Fruit fly (Drosophila melanogaster) whole organism, wandering third instar larva: Measurements from ENCODE around the gene mab-21.

Experiments used
- Abd-B ChIP-seq: fragments of >200 bp; optimal IDR thresholded peaks from 2 replicates; lab custom pipeline; 2017; ENCODE audit warnings: missing biosample characterization, missing genetic modification characterization
- CG32264 ChIP-seq: fragments of 200-800 bp; sonication (Bioruptor generic); optimal IDR thresholded peaks from 2 replicates; lab custom pipeline; 2016; ENCODE audit warnings: missing biosample characterization, missing genetic modification characterization
- CG9705 ChIP-seq: fragments of 200-800 bp; sonication (Bioruptor generic); optimal IDR thresholded peaks from 2 replicates; lab custom pipeline; 2018; ENCODE audit warnings: missing biosample characterization, mild to moderate bottlenecking, missing genetic modification characterization
- CrebA ChIP-seq: fragments of 200-800 bp; sonication (Bioruptor generic); optimal IDR thresholded peaks from 2 replicates; lab custom pipeline; 2016; ENCODE audit warnings: missing biosample characterization, mild to moderate bottlenecking, missing genetic modification characterization, borderline replicate concordance
- Dfd ChIP-seq: fragments of >200 bp; optimal IDR thresholded peaks from 2 replicates; lab custom pipeline; 2017; ENCODE audit warnings: missing biosample characterization, missing genetic modification characterization
- Dif ChIP-seq: fragments of 200-275, 200-300 bp; sonication (Bioruptor generic); optimal IDR thresholded peaks from 2 replicates; lab custom pipeline; 2018; ENCODE audit warnings: missing biosample characterization, missing genetic modification characterization; ENCODE audit not compliant: partially characterized antibody
- GATAd ChIP-seq: sonication (Bioruptor generic); optimal IDR thresholded peaks from 2 replicates; lab custom pipeline; 2016; ENCODE audit warnings: missing biosample characterization, missing genetic modification characterization
- HLH106 ChIP-seq: fragments of 200-800 bp; optimal IDR thresholded peaks from 3 replicates; lab custom pipeline; 2019; ENCODE audit warnings: missing biosample characterization, mild to moderate bottlenecking, missing genetic modification characterization, moderate library complexity
- Hnf4 ChIP-seq: fragments of 200-800 bp; sonication (Bioruptor generic); optimal IDR thresholded peaks from 2 replicates; lab custom pipeline; 2016; ENCODE audit warnings: missing biosample characterization, mild to moderate bottlenecking, missing genetic modification characterization
- Hr78 ChIP-seq: fragments of >200 bp; optimal IDR thresholded peaks from 2 replicates; lab custom pipeline; 2017; ENCODE audit warnings: missing biosample characterization, missing genetic modification characterization
- Hr83 ChIP-seq: fragments of 200-300 bp; sonication (Bioruptor generic); optimal IDR thresholded peaks from 2 replicates; lab custom pipeline; 2016; ENCODE audit warnings: missing biosample characterization, mild to moderate bottlenecking, missing genetic modification characterization, moderate library complexity; ENCODE audit not compliant: poor library complexity, severe bottlenecking
- Mio ChIP-seq: sonication (Bioruptor generic); optimal IDR thresholded peaks from 2 replicates; lab custom pipeline; 2016; ENCODE audit warnings: missing biosample characterization, missing genetic modification characterization
- Myc ChIP-seq: fragments of >200 bp; optimal IDR thresholded peaks from 2 replicates; lab custom pipeline; 2017
- N ChIP-seq: fragments of >200 bp; optimal IDR thresholded peaks from 2 replicates; lab custom pipeline; 2018; ENCODE audit warnings: missing biosample characterization, missing external identifiers, missing genetic modification characterization
- OdsH ChIP-seq: fragments of 200-800 bp; sonication (Bioruptor generic); optimal IDR thresholded peaks from 2 replicates; lab custom pipeline; 2016; ENCODE audit warnings: missing biosample characterization, mild to moderate bottlenecking, missing genetic modification characterization
- Rel ChIP-seq, 2 experiments: fragments of 200-800 bp; sonication (Bioruptor generic) in 1 of 2; optimal IDR thresholded peaks; 2 replicates in 1 of 2; 3 replicates in 1 of 2; lab custom pipeline; 2016 to 2019; ENCODE audit warnings: mild to moderate bottlenecking in 2 of 2, missing biosample characterization in 2 of 2, missing genetic modification characterization in 2 of 2, moderate library complexity in 1 of 2
- Sp1 ChIP-seq: fragments of 200-800 bp; sonication (Bioruptor generic); optimal IDR thresholded peaks from 3 replicates; lab custom pipeline; 2019; ENCODE audit warnings: missing biosample characterization, mild to moderate bottlenecking, missing genetic modification characterization, moderate library complexity
- Vsx2 ChIP-seq: fragments of 200-300, 225-300 bp; sonication (Bioruptor generic); optimal IDR thresholded peaks from 2 replicates; lab custom pipeline; 2018; ENCODE audit warnings: missing biosample characterization, missing genetic modification characterization; ENCODE audit not compliant: partially characterized antibody
- br ChIP-seq: fragments of 200-800 bp; sonication (Bioruptor generic); optimal IDR thresholded peaks from 2 replicates; lab custom pipeline; 2016; ENCODE audit warnings: missing biosample characterization, missing genetic modification characterization
- brk ChIP-seq: fragments of 200-800 bp; sonication (Bioruptor generic); optimal IDR thresholded peaks from 2 replicates; lab custom pipeline; 2016; ENCODE audit warnings: missing biosample characterization, mild to moderate bottlenecking, missing genetic modification characterization
- dl ChIP-seq, 2 experiments: fragments of 175-275, 200-275 bp in 1 of 2; fragments of 200-275 bp in 1 of 2; sonication (Bioruptor generic); optimal IDR thresholded peaks; lab custom pipeline; 2018; ENCODE audit warnings: mild to moderate bottlenecking in 2 of 2, missing biosample characterization in 2 of 2, missing genetic modification characterization in 2 of 2, moderate library complexity in 2 of 2; ENCODE audit not compliant: partially characterized antibody in 2 of 2, insufficient read depth in 1 of 2
- dmrt93B ChIP-seq: fragments of 200-800 bp; sonication (Bioruptor generic); optimal IDR thresholded peaks from 2 replicates; lab custom pipeline; 2018; ENCODE audit warnings: missing biosample characterization, mild to moderate bottlenecking, missing genetic modification characterization
- dsf ChIP-seq: sonication (Bioruptor generic); optimal IDR thresholded peaks from 2 replicates; lab custom pipeline; 2016; ENCODE audit warnings: missing biosample characterization, missing genetic modification characterization, borderline replicate concordance
- ey ChIP-seq: fragments of 200-800 bp; sonication (Bioruptor generic); optimal IDR thresholded peaks from 2 replicates; lab custom pipeline; 2016; ENCODE audit warnings: missing biosample characterization, missing genetic modification characterization
- foxo ChIP-seq, 2 experiments: fragments of 200-800 bp; sonication (Bioruptor generic); optimal IDR thresholded peaks; 2 replicates in 1 of 2; 3 replicates in 1 of 2; lab custom pipeline; 2016 to 2017; ENCODE audit warnings: missing biosample characterization in 2 of 2, missing genetic modification characterization in 2 of 2
- fru ChIP-seq: fragments of 200-800 bp; sonication (Bioruptor generic); optimal IDR thresholded peaks from 3 replicates; lab custom pipeline; 2016; ENCODE audit warnings: missing biosample characterization, mild to moderate bottlenecking, missing genetic modification characterization
- h ChIP-seq: fragments of 200-800 bp; sonication (Bioruptor generic); optimal IDR thresholded peaks from 3 replicates; lab custom pipeline; 2016; ENCODE audit warnings: missing biosample characterization, mild to moderate bottlenecking, missing genetic modification characterization
- jim ChIP-seq: fragments of 175-275, 200-325 bp; sonication (Bioruptor generic); optimal IDR thresholded peaks from 2 replicates; lab custom pipeline; 2016; ENCODE audit warnings: missing biosample characterization, mild to moderate bottlenecking, missing genetic modification characterization
- lola ChIP-seq: fragments of >200 bp; optimal IDR thresholded peaks from 2 replicates; lab custom pipeline; 2017; ENCODE audit warnings: missing biosample characterization, missing genetic modification characterization
- pan ChIP-seq: fragments of >200 bp; optimal IDR thresholded peaks from 2 replicates; lab custom pipeline; 2017
- psq ChIP-seq: fragments of 200-800 bp; sonication (Bioruptor generic); optimal IDR thresholded peaks from 3 replicates; lab custom pipeline; 2017; ENCODE audit warnings: missing biosample characterization, mild to moderate bottlenecking, missing genetic modification characterization, moderate library complexity
- rgr ChIP-seq: fragments of 200-800 bp; sonication (Bioruptor generic); optimal IDR thresholded peaks from 3 replicates; lab custom pipeline; 2016; ENCODE audit warnings: missing biosample characterization, mild to moderate bottlenecking, missing genetic modification characterization
- sage ChIP-seq: fragments of 200-800 bp; sonication (Bioruptor generic); optimal IDR thresholded peaks from 2 replicates; lab custom pipeline; 2016; ENCODE audit warnings: missing biosample characterization, mild to moderate bottlenecking, missing genetic modification characterization
- sv ChIP-seq: fragments of 200-800 bp; sonication (Bioruptor generic); optimal IDR thresholded peaks from 3 replicates; lab custom pipeline; 2016; ENCODE audit warnings: missing biosample characterization, missing genetic modification characterization
- tai ChIP-seq: sonication (Bioruptor generic); optimal IDR thresholded peaks from 2 replicates; lab custom pipeline; 2016; ENCODE audit warnings: missing biosample characterization, missing genetic modification characterization
- usp ChIP-seq: fragments of >200 bp; optimal IDR thresholded peaks from 2 replicates; lab custom pipeline; 2017; ENCODE audit warnings: missing biosample characterization, missing genetic modification characterization
- woc ChIP-seq: sonication (Bioruptor generic); optimal IDR thresholded peaks from 2 replicates; lab custom pipeline; 2016; ENCODE audit warnings: missing biosample characterization, mild to moderate bottlenecking, missing genetic modification characterization

The mab-21 gene

DNA sequence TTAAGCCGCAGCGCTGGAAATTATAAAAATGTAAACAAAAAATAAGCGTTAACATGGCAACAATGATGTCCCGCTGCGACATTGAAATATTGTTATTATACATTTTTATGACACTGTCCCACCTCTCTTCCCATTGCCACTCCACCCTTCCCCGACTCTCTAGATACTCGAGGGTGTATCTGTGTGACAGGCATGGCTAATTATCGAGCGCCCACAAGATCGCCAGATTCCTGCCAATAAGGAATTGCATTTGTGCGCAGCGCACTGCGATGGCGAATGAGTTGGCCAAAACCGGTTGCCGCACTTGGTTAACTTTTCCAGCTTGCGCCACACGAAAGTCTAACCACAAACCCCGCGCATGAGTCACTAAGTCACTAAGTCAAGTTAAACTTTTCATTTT lies 17.6 kb upstream of the mab-21 start:
- peak; percentile 93 for TF ChIP-seq Vsx2 (GFP tag; lab: Kevin White, UChicago)
- no peak for TF ChIP-seq Dfd

dm6 chrX:6030010-6030409 lies 17.0 kb upstream of the mab-21 start:
- no peak for TF ChIP-seq Rel (GFP tag; optimal IDR thresholded peaks at IDR 0.05; lab: Kevin White, UChicago)
- peak; percentile 19 for TF ChIP-seq Rel (tag; optimal IDR thresholded peaks at IDR 0.05; lab: Kevin White, UChicago)
- no peak for TF ChIP-seq CrebA (GFP tag; lab: Kevin White, UChicago)
- peak; percentile 58 for TF ChIP-seq OdsH (GFP tag; lab: Kevin White, UChicago)
- TF ChIP-seq br, result peak; percentile 74
- TF ChIP-seq dmrt93B, result peak; percentile 43
- TF ChIP-seq usp (GFP tag; lab: Kevin White, UChicago), result no peak
- no peak for TF ChIP-seq Mio (GFP tag; lab: Kevin White, UChicago)
- peak in 1 of 2 experiments; percentile 78 for TF ChIP-seq foxo (GFP tag; optimal IDR thresholded peaks at IDR 0.05; lab: Kevin White, UChicago)
- TF ChIP-seq HLH106 (tag; lab: Kevin White, UChicago), result peak; percentile 76
- peak; percentile 55 for TF ChIP-seq psq
- TF ChIP-seq fru (GFP tag; lab: Kevin White, UChicago), result peak; percentile 76
- TF ChIP-seq ey (GFP tag; lab: Kevin White, UChicago), result peak; percentile 75
- no peak for TF ChIP-seq lola (GFP tag; lab: Kevin White, UChicago)
- peak; percentile 28 for TF ChIP-seq CG32264 (GFP tag; lab: Kevin White, UChicago)
- peak; percentile 64 for TF ChIP-seq woc (GFP tag; lab: Kevin White, UChicago)
- TF ChIP-seq brk, result peak; percentile 7
- peak; percentile 69 for TF ChIP-seq Sp1 (GFP tag; lab: Kevin White, UChicago)
- TF ChIP-seq h, result peak; percentile 68
- TF ChIP-seq Hnf4 (GFP tag; lab: Kevin White, UChicago), result peak; percentile 18
- no peak for TF ChIP-seq sv (GFP tag; lab: Kevin White, UChicago)
- peak; percentile 60 for TF ChIP-seq rgr (GFP tag; lab: Kevin White, UChicago)
- peak; percentile 58 for TF ChIP-seq CG9705 (GFP tag; lab: Kevin White, UChicago)
- TF ChIP-seq sage (GFP tag; lab: Kevin White, UChicago), result peak; percentile 35
- TF ChIP-seq, all 38 proteins: peak for 18

dm6 chrX:6029015-6029414 lies 16.0 kb upstream of the mab-21 start:
- no peak for TF ChIP-seq sv (GFP tag; lab: Kevin White, UChicago)
- TF ChIP-seq fru (GFP tag; lab: Kevin White, UChicago), result no peak
- no peak for TF ChIP-seq Vsx2 (GFP tag; lab: Kevin White, UChicago)
- TF ChIP-seq GATAd, result no peak
- TF ChIP-seq psq, result no peak
- no peak for TF ChIP-seq dmrt93B
- no peak for TF ChIP-seq Hnf4 (GFP tag; lab: Kevin White, UChicago)
- no peak for TF ChIP-seq tai (GFP tag; lab: Kevin White, UChicago)
- no peak for TF ChIP-seq HLH106 (tag; lab: Kevin White, UChicago)
- TF ChIP-seq sage (GFP tag; lab: Kevin White, UChicago), result no peak
- TF ChIP-seq Rel (GFP tag; optimal IDR thresholded peaks at IDR 0.05; lab: Kevin White, UChicago), result no peak
- TF ChIP-seq Rel (tag; optimal IDR thresholded peaks at IDR 0.05; lab: Kevin White, UChicago), result no peak
- TF ChIP-seq h, result no peak
- no peak for TF ChIP-seq Myc
- TF ChIP-seq Hr83 (GFP tag; lab: Kevin White, UChicago), result no peak
- no peak for TF ChIP-seq brk
- TF ChIP-seq Sp1 (GFP tag; lab: Kevin White, UChicago), result no peak
- TF ChIP-seq CG9705 (GFP tag; lab: Kevin White, UChicago), result no peak
- TF ChIP-seq foxo (GFP tag; optimal IDR thresholded peaks at IDR 0.05; lab: Kevin White, UChicago), result no peak
- TF ChIP-seq CG32264 (GFP tag; lab: Kevin White, UChicago), result no peak
- no peak for TF ChIP-seq pan

DNA sequence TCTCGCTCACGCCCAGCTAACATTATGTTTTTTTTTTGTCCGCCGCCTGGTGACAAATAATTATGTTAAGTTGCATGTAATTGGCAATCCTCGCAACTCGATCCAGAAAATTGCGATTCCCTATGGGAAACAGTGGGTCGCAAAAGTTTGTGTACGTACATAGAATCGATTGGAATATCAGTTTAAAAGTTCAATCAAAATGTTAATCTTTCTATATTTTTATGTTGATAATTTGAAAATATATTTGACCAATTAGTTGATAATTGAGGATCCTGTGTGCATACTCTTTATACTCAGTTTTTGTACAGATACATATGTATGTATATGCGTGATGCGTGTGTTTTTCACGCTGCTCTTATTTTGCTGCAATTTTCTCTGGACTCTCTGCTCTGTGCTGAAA lies 14.9 kb upstream of the mab-21 start:
- peak in 1 of 2 experiments; percentile 32 for TF ChIP-seq foxo (GFP tag; optimal IDR thresholded peaks at IDR 0.05; lab: Kevin White, UChicago)
- no peak for TF ChIP-seq Dfd
- TF ChIP-seq CG9705 (GFP tag; lab: Kevin White, UChicago), result no peak
- TF ChIP-seq CG32264 (GFP tag; lab: Kevin White, UChicago), result no peak
- TF ChIP-seq N (GFP tag; lab: Kevin White, UChicago), result no peak
- TF ChIP-seq tai (GFP tag; lab: Kevin White, UChicago), result peak; percentile 25
- TF ChIP-seq sv (GFP tag; lab: Kevin White, UChicago), result no peak
- TF ChIP-seq Sp1 (GFP tag; lab: Kevin White, UChicago), result no peak
- peak; percentile 10 for TF ChIP-seq h
- TF ChIP-seq lola (GFP tag; lab: Kevin White, UChicago), result no peak
- TF ChIP-seq GATAd, result no peak
- no peak for TF ChIP-seq Myc
- peak; percentile 3 for TF ChIP-seq OdsH (GFP tag; lab: Kevin White, UChicago)
- TF ChIP-seq dl (GFP tag; optimal IDR thresholded peaks at IDR 0.05; lab: Kevin White, UChicago; ENCODE audit: insufficient read depth in 1 of 2, partially characterized antibody in 2 of 2), result no peak
- TF ChIP-seq psq, result no peak
- TF ChIP-seq ey (GFP tag; lab: Kevin White, UChicago), result peak; percentile 5
- TF ChIP-seq pan, result no peak
- TF ChIP-seq dsf (GFP tag; lab: Kevin White, UChicago), result no peak
- TF ChIP-seq sage (GFP tag; lab: Kevin White, UChicago), result no peak
- no peak for TF ChIP-seq Hnf4 (GFP tag; lab: Kevin White, UChicago)
- no peak for TF ChIP-seq dmrt93B
- TF ChIP-seq jim (GFP tag; lab: Kevin White, UChicago), result no peak
- TF ChIP-seq Abd-B (GFP tag; lab: Kevin White, UChicago), result no peak
- peak; percentile 18 for TF ChIP-seq rgr (GFP tag; lab: Kevin White, UChicago)
- TF ChIP-seq Hr83 (GFP tag; lab: Kevin White, UChicago), result no peak
- TF ChIP-seq br, result no peak
- no peak for TF ChIP-seq Mio (GFP tag; lab: Kevin White, UChicago)
- peak; percentile 36 for TF ChIP-seq fru (GFP tag; lab: Kevin White, UChicago)
- TF ChIP-seq woc (GFP tag; lab: Kevin White, UChicago), result no peak
- TF ChIP-seq Dif (GFP tag; lab: Kevin White, UChicago), result no peak
- no peak for TF ChIP-seq CrebA (GFP tag; lab: Kevin White, UChicago)
- TF ChIP-seq Hr78 (GFP tag; lab: Kevin White, UChicago), result no peak
- no peak for TF ChIP-seq brk
